Worm (Caenorhabditis elegans): ENCODE data around the gene C34C6.3.
A peak's percentile ranks its signal among the peaks of the same experiment; 100 is the strongest.

Gene C34C6.3

DNA sequence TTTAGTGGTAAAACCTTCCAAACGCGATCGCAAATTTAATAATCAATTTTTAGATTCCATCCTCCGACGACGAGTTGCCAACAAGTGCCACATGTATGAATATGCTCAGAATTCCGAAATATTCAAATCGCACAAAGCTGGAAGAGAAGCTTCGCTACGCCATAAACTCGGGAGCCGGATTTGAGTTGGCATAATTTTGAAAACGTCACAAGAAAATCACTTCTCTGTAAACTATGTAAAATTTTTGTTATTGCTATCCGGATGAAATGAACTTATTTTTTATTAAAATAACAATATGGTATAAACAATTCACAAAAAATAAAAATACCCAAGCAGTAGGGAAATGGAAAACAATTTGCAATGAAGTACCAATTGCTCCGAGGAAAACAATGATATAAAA, 22.8 kb upstream of the C34C6.3 start:
- TF ChIP-seq lin-13 (GFP tag; optimal IDR thresholded peaks at IDR 0.05) (no peak), gmeb-1 (tag; optimal IDR thresholded peaks at IDR 0.05) (no peak), lin-39 (tag; optimal IDR thresholded peaks at IDR 0.05) (no peak), aly-2 (tag; optimal IDR thresholded peaks at IDR 0.05) (no peak), nhr-6 (tag; optimal IDR thresholded peaks at IDR 0.05) (no peak), sem-4 (tag; optimal IDR thresholded peaks at IDR 0.05) (no peak), nhr-10 (tag; optimal IDR thresholded peaks at IDR 0.05) (no peak), Y55F3AM.14 (GFP tag; optimal IDR thresholded peaks at IDR 0.05) (no peak), sma-3 (GFP tag; optimal IDR thresholded peaks at IDR 0.05) (no peak), blmp-1 (tag; optimal IDR thresholded peaks at IDR 0.05; ENCODE audit: insufficient read depth) (no peak), R02D3.7 (tag; optimal IDR thresholded peaks at IDR 0.05) (no peak), F13H6.1 (tag; optimal IDR thresholded peaks at IDR 0.05) (no peak), nhr-21 (tag; optimal IDR thresholded peaks at IDR 0.05) (no peak), fos-1 (tag; optimal IDR thresholded peaks at IDR 0.05) (no peak), mbf-1 (tag; optimal IDR thresholded peaks at IDR 0.05) (no peak), snpc-4 (tag; optimal IDR thresholded peaks at IDR 0.05) (no peak), unc-62 (GFP tag; optimal IDR thresholded peaks at IDR 0.05) (no peak), alr-1 (tag; optimal IDR thresholded peaks at IDR 0.05) (no peak), unc-39 (tag; optimal IDR thresholded peaks at IDR 0.05) (no peak)

DNA sequence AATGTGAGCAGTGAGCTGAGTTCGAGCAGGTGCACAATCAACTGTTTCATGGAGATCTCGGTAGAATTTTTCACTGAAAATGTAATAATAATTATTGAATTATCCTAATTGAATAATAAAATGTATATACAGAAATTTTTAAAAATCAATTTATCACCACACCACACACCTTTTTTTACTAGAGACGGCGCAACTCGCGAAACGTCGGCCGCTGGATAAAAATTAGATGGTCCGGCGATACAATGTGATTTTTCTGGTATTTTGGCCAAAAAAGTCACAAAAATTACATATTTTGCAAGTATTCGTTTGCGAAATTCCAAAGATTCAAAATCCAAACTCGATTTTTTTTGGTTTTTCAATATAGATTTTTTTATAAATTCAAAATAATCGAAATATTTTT, 20.9 kb upstream of the C34C6.3 start:
- TF ChIP-seq snpc-4 (tag; optimal IDR thresholded peaks at IDR 0.05), result peak; percentile 35
- TF ChIP-seq elt-3 (tag; optimal IDR thresholded peaks at IDR 0.05), result no peak
- no peak for TF ChIP-seq nhr-237 (tag; optimal IDR thresholded peaks at IDR 0.05)
- no peak for TF ChIP-seq nhr-6 (tag; optimal IDR thresholded peaks at IDR 0.05)

DNA sequence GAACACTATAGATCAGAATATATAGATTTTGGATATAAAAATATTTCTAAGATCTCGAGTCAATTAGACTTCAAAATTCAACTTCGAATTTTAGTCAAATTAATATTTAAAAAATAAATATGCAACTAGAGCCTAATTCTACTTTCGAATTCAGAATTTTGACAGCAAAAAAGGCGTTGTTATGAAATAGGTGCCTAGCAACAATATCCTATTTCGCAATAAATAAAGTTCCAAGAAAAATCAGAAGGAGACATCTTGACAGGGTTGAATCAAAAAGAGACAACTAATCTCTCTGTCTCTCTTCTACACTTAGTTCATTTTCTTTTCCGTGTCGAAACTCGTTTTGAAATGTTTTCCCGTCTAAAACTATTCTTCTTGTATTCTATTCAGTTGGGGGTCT, 16.3 kb upstream of the C34C6.3 start:
- peak; percentile 16 for TF ChIP-seq nhr-25 (tag; optimal IDR thresholded peaks at IDR 0.05)
- TF ChIP-seq elt-1 (tag; optimal IDR thresholded peaks at IDR 0.05), result no peak
- TF ChIP-seq peb-1 (tag; optimal IDR thresholded peaks at IDR 0.05), result no peak

DNA sequence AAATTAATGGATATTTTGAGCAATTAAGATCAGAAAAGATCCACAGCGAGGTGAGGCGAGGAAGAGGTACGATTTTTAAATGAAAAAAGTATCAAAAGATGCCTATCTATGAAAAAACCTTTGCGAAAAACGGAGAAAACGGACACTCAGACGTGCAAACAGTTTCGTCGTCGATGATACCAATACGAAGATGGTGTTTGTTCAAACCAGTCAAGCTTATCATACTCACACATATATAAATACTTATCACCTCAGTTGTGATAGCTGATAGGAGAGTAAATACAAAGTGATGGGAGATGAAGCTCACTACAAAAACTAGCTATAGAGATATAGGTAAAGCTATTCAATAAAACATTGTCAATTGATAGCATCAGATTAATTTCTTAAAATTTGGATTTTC, 11.9 kb upstream of the C34C6.3 start:
- TF ChIP-seq mdl-1 (tag; optimal IDR thresholded peaks at IDR 0.05) (no peak), fos-1 (tag; optimal IDR thresholded peaks at IDR 0.05) (peak; percentile 40), nhr-10 (tag; optimal IDR thresholded peaks at IDR 0.05) (no peak), egl-27 (tag; optimal IDR thresholded peaks at IDR 0.05) (no peak), unc-62 (GFP tag; optimal IDR thresholded peaks at IDR 0.05) (no peak), elt-1 (tag; optimal IDR thresholded peaks at IDR 0.05) (no peak)

DNA sequence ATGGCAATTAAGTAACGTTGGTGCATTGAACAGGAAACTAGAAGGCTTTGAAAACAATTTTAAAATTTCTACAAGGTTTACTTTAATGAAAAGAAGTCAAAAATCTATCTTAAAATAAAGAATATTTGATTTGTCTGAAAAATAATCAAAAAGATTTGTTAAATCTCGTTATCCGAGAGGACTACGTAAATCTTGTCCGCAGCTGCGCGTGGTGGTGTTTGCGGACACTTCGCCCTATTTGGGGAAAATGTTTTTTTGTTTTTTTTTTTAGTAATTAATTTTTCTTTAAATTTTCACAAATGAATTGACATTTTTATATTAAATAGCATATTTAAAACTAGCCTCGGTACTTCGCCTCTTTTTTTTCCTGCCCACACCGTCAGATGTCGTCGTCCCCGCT, 7.8 kb upstream of the C34C6.3 start:
- TF ChIP-seq skn-1 (tag; optimal IDR thresholded peaks at IDR 0.05) (no peak), Y55F3AM.14 (GFP tag; optimal IDR thresholded peaks at IDR 0.05) (no peak), lsy-2 (tag; optimal IDR thresholded peaks at IDR 0.05) (peak; percentile 38 to 79), snpc-4 (tag; optimal IDR thresholded peaks at IDR 0.05) (no peak), mdl-1 (tag; optimal IDR thresholded peaks at IDR 0.05) (no peak), ama-1 (optimal IDR thresholded peaks at IDR 0.05) (no peak), C34F6.9 (tag; optimal IDR thresholded peaks at IDR 0.05) (peak; percentile 84), alr-1 (tag; optimal IDR thresholded peaks at IDR 0.05) (no peak), elt-3 (tag; optimal IDR thresholded peaks at IDR 0.05) (no peak), unc-55 (GFP tag; optimal IDR thresholded peaks at IDR 0.05) (peak; percentile 71), F13H6.1 (tag; optimal IDR thresholded peaks at IDR 0.05) (no peak), dmd-4 (tag; optimal IDR thresholded peaks at IDR 0.05) (no peak), nhr-10 (tag; optimal IDR thresholded peaks at IDR 0.05) (no peak), nhr-237 (tag; optimal IDR thresholded peaks at IDR 0.05) (no peak), lin-11 (tag; optimal IDR thresholded peaks at IDR 0.05) (no peak), crh-2 (tag; optimal IDR thresholded peaks at IDR 0.05) (peak; percentile 59), fos-1 (tag; optimal IDR thresholded peaks at IDR 0.05) (peak; percentile 14), nhr-129 (tag; optimal IDR thresholded peaks at IDR 0.05) (no peak), nhr-25 (tag; optimal IDR thresholded peaks at IDR 0.05) (no peak), unc-39 (tag; optimal IDR thresholded peaks at IDR 0.05) (no peak), sma-9 (GFP tag; optimal IDR thresholded peaks at IDR 0.05) (peak; percentile 49), sma-9 (tag; optimal IDR thresholded peaks at IDR 0.05) (no peak), peb-1 (tag; optimal IDR thresholded peaks at IDR 0.05) (no peak), gmeb-1 (tag; optimal IDR thresholded peaks at IDR 0.05) (no peak), lin-13 (GFP tag; optimal IDR thresholded peaks at IDR 0.05) (peak; percentile 72), egl-27 (tag; optimal IDR thresholded peaks at IDR 0.05) (no peak), ztf-11 (tag; optimal IDR thresholded peaks at IDR 0.05) (no peak)
